Worm (Caenorhabditis elegans): Measurements from ENCODE around the gene C25F9.6.

C25F9.6 gene

DNA sequence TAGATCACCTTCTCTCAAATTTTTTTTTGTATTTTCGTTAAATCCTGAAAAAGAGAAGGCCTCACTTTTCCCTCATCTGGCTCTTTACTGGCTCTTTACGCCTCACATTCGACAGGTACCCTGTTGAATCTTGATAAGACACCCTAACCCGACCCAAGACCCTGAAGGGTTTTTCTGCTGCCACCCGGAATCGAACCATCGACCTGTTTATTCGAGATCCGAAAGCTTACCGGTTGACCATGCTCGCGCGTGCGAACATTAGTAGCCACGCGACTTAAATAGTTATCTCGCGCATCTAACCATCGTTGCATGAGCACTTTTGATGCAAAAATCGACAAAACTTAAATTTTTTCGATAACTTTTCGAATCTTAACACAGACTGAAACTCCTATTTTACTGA, 49.9 kb downstream of the C25F9.6 start:
- TF ChIP-seq nhr-43 (tag; optimal IDR thresholded peaks at IDR 0.05; ENCODE audit: poor library complexity, severe bottlenecking) (no peak), nhr-76 (tag; optimal IDR thresholded peaks at IDR 0.05) (no peak), nhr-23 (tag; optimal IDR thresholded peaks at IDR 0.05) (no peak), hmg-11 (tag; optimal IDR thresholded peaks at IDR 0.05) (no peak), jun-1 (tag; optimal IDR thresholded peaks at IDR 0.05) (no peak), ama-1 (optimal IDR thresholded peaks at IDR 0.05) (no peak), ZK546.5 (tag; optimal IDR thresholded peaks at IDR 0.05) (no peak), sea-2 (GFP tag; optimal IDR thresholded peaks at IDR 0.05) (no peak), ceh-9 (tag; optimal IDR thresholded peaks at IDR 0.05) (no peak), nhr-67 (tag; optimal IDR thresholded peaks at IDR 0.05) (no peak), fkh-10 (GFP tag; optimal IDR thresholded peaks at IDR 0.05) (no peak), pqm-1 (tag; optimal IDR thresholded peaks at IDR 0.05) (no peak)

DNA sequence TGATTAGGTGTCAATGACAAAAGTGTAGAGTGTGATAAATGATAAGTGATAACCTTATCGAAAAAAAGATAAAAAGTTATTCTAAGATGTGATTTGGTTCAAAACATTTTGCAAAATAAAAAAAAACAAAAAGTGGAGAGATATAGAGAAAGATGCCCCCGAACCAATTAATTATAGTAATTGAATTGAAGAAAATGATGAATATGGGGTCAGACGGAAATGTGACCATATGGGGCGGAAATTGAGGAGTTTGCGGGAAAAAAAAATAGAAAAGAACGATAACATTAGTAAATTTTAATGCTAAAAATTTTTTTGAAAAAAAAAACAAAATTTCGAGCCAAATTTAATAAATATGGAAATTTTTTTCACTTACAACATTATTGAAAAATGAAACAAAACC, 50.6 kb downstream of the C25F9.6 start:
- no peak for TF ChIP-seq ceh-28 (tag; optimal IDR thresholded peaks at IDR 0.05)
- TF ChIP-seq tbx-2 (tag; optimal IDR thresholded peaks at IDR 0.05) = no peak
- no peak for TF ChIP-seq hmg-11 (tag; optimal IDR thresholded peaks at IDR 0.05)
- TF ChIP-seq pha-4 (tag; optimal IDR thresholded peaks at IDR 0.05) = no peak
